Fruit fly (Drosophila melanogaster) whole organism, embryonic: ENCODE results near the gene CG6959.
A peak's percentile ranks its signal among the peaks of the same experiment; 100 is the strongest.

Source experiments
- Asciz ChIP-seq: fragments of 200-800 bp; sonication (Bioruptor generic); optimal IDR thresholded peaks from 2 replicates; lab custom pipeline; 2017; ENCODE audit warnings: missing biosample characterization, mild to moderate bottlenecking, missing genetic modification characterization, missing genetic modification reagents
- Atf6 ChIP-seq: fragments of 200-800 bp; sonication (Bioruptor generic); IDR thresholded peaks from 2 replicates; pipeline ENCODE4 v1.3.6; 2022; ENCODE audit warnings: missing biosample characterization, missing genetic modification characterization
- Awh ChIP-seq: fragments of 200-800 bp; sonication (Bioruptor generic); IDR thresholded peaks from 2 replicates; pipeline ENCODE4, ENCODE4 v1.3.6; 2022; ENCODE audit warnings: missing biosample characterization, missing genetic modification characterization
- CG11398 ChIP-seq: fragments of 200-800 bp; sonication (Bioruptor generic); optimal IDR thresholded peaks from 2 replicates; lab custom pipeline; 2016; ENCODE audit warnings: missing biosample characterization, missing genetic modification characterization
- CG12104 ChIP-seq: fragments of 200-800 bp; sonication (Bioruptor generic); optimal IDR thresholded peaks from 3 replicates; lab custom pipeline; 2016; ENCODE audit warnings: missing biosample characterization, missing genetic modification characterization
- CG12942 ChIP-seq: fragments of 200-800 bp; sonication (Bioruptor generic); optimal IDR thresholded peaks from 3 replicates; lab custom pipeline; 2016; ENCODE audit warnings: missing biosample characterization, missing genetic modification characterization
- CG13775 ChIP-seq: fragments of 200-800 bp; sonication (Bioruptor generic); optimal IDR thresholded peaks from 3 replicates; lab custom pipeline; 2017; ENCODE audit warnings: missing biosample characterization, mild to moderate bottlenecking, missing genetic modification characterization
- CG15269 ChIP-seq: fragments of 200-800 bp; sonication (Bioruptor generic); optimal IDR thresholded peaks from 2 replicates; lab custom pipeline; 2018; ENCODE audit warnings: missing biosample characterization, mild to moderate bottlenecking, missing genetic modification characterization, moderate library complexity
- CG1603 ChIP-seq: fragments of 200-800 bp; sonication (Bioruptor generic); optimal IDR thresholded peaks from 2 replicates; lab custom pipeline; 2019; ENCODE audit warnings: missing biosample characterization, mild to moderate bottlenecking, missing genetic modification characterization, moderate library complexity
- CG17612 ChIP-seq: fragments of 200-800 bp; sonication (Bioruptor generic); IDR thresholded peaks from 2 replicates; pipeline ENCODE4 v1.3.6; 2022; ENCODE audit warnings: missing biosample characterization, missing genetic modification characterization
- CG2120 ChIP-seq: fragments of 200-800 bp; sonication (Bioruptor generic); optimal IDR thresholded peaks from 3 replicates; lab custom pipeline; 2016; ENCODE audit warnings: missing biosample characterization, missing genetic modification characterization
- CG2875 ChIP-seq: fragments of 200-800 bp; sonication (Bioruptor generic); optimal IDR thresholded peaks from 2 replicates; lab custom pipeline; 2017; ENCODE audit warnings: missing biosample characterization, mild to moderate bottlenecking, missing genetic modification characterization, missing genetic modification reagents
- CG32772 ChIP-seq: fragments of 200-800 bp; sonication (Bioruptor generic); IDR thresholded peaks from 2 replicates; pipeline ENCODE4 v1.3.6; 2022; ENCODE audit warnings: missing biosample characterization, missing genetic modification characterization
- CG3281 ChIP-seq: fragments of 200-800 bp; sonication (Bioruptor generic); optimal IDR thresholded peaks from 3 replicates; lab custom pipeline; 2017; ENCODE audit warnings: missing biosample characterization, mild to moderate bottlenecking, missing genetic modification characterization
- CG4328 ChIP-seq: fragments of 200-800 bp; sonication (Bioruptor generic); optimal IDR thresholded peaks from 3 replicates; lab custom pipeline; 2017; ENCODE audit warnings: missing biosample characterization, missing genetic modification reagents, missing genetic modification characterization
- CG4820 ChIP-seq: fragments of 200-800 bp; sonication (Bioruptor generic); optimal IDR thresholded peaks from 3 replicates; lab custom pipeline; 2016; ENCODE audit warnings: missing biosample characterization, missing genetic modification characterization
- CG5245 ChIP-seq: fragments of 200-800 bp; sonication (Bioruptor generic); optimal IDR thresholded peaks from 3 replicates; lab custom pipeline; 2016; ENCODE audit warnings: missing biosample characterization, missing genetic modification characterization
- CG8924 ChIP-seq: fragments of 200-800 bp; optimal IDR thresholded peaks from 3 replicates; lab custom pipeline; 2019; ENCODE audit warnings: missing biosample characterization, mild to moderate bottlenecking, missing genetic modification characterization, moderate library complexity
- CG9797 ChIP-seq: fragments of 200-800 bp; sonication (Bioruptor generic); optimal IDR thresholded peaks from 3 replicates; lab custom pipeline; 2018; ENCODE audit warnings: missing biosample characterization, mild to moderate bottlenecking, missing genetic modification characterization
- CG9817 ChIP-seq: fragments of 200-800 bp; sonication (Bioruptor generic); optimal IDR thresholded peaks from 2 replicates; lab custom pipeline; 2018; ENCODE audit warnings: missing biosample characterization, mild to moderate bottlenecking, missing genetic modification characterization, moderate library complexity
- CHES-1-like ChIP-seq: fragments of 200-800 bp; sonication (Bioruptor generic); optimal IDR thresholded peaks from 2 replicates; lab custom pipeline; 2016; ENCODE audit warnings: missing biosample characterization, missing genetic modification characterization
- CTCF ChIP-seq: fragments of 200-800 bp; sonication (Bioruptor generic); optimal IDR thresholded peaks from 2 replicates; lab custom pipeline; 2017; ENCODE audit warnings: missing biosample characterization, mild to moderate bottlenecking, missing genetic modification characterization, moderate library complexity
- Dip2 ChIP-seq: fragments of 200-800 bp; sonication (Bioruptor generic); IDR thresholded peaks from 2 replicates; pipeline ENCODE4 v1.3.6; 2022; ENCODE audit warnings: missing biosample characterization, missing genetic modification characterization
- Hand ChIP-seq: fragments of 200-800 bp; sonication (Bioruptor generic); optimal IDR thresholded peaks from 2 replicates; lab custom pipeline; 2017; ENCODE audit warnings: mild to moderate bottlenecking, missing biosample characterization, missing genetic modification reagents, missing genetic modification characterization
- HmgZ ChIP-seq: fragments of 200-800 bp; sonication (Bioruptor generic); optimal IDR thresholded peaks from 2 replicates; lab custom pipeline; 2018; ENCODE audit warnings: missing biosample characterization, mild to moderate bottlenecking, missing genetic modification characterization
- Neu2 ChIP-seq: fragments of 200-800 bp; sonication (Bioruptor generic); optimal IDR thresholded peaks from 3 replicates; lab custom pipeline; 2016; ENCODE audit warnings: missing biosample characterization, missing genetic modification characterization, borderline replicate concordance
- TFAM ChIP-seq: fragments of 200-800 bp; sonication (Bioruptor generic); optimal IDR thresholded peaks from 2 replicates; lab custom pipeline; 2017; ENCODE audit warnings: missing biosample characterization, missing genetic modification characterization, inconsistent platforms
- Taf1 ChIP-seq: fragments of 200-800 bp; sonication (Bioruptor generic); IDR thresholded peaks from 2 replicates; pipeline ENCODE4 v1.3.6; 2022; ENCODE audit warnings: missing biosample characterization, missing genetic modification characterization
- Xrp1 ChIP-seq: fragments of 200-800 bp; sonication (Bioruptor generic); IDR thresholded peaks from 2 replicates; pipeline ENCODE4 v1.3.6; 2022; ENCODE audit warnings: missing biosample characterization, missing genetic modification characterization
- YL-1 ChIP-seq: fragments of 200-800 bp; sonication (Bioruptor generic); optimal IDR thresholded peaks from 3 replicates; lab custom pipeline; 2017; ENCODE audit warnings: missing biosample characterization, mild to moderate bottlenecking, missing genetic modification characterization
- abd-A ChIP-seq: fragments of 200-800 bp; sonication (Bioruptor generic); optimal IDR thresholded peaks from 3 replicates; lab custom pipeline; 2019; ENCODE audit warnings: missing biosample characterization, mild to moderate bottlenecking, missing genetic modification characterization, moderate library complexity
- ato ChIP-seq: fragments of 200-800 bp; sonication (Bioruptor generic); IDR thresholded peaks from 2 replicates; pipeline ENCODE4 v1.3.6; 2022; ENCODE audit warnings: missing biosample characterization, missing genetic modification characterization; ENCODE audit not compliant: partially characterized antibody
- btn ChIP-seq: fragments of 200-800 bp; sonication (Bioruptor generic); optimal IDR thresholded peaks from 2 replicates; lab custom pipeline; 2016; ENCODE audit warnings: missing biosample characterization, missing genetic modification characterization
- cato ChIP-seq: fragments of 200-800 bp; sonication (Bioruptor generic); optimal IDR thresholded peaks from 2 replicates; lab custom pipeline; 2016; ENCODE audit warnings: missing biosample characterization, missing genetic modification characterization, borderline replicate concordance
- dati ChIP-seq: fragments of 200-800 bp; sonication (Bioruptor generic); IDR thresholded peaks from 2 replicates; pipeline ENCODE4 v1.3.6; 2022; ENCODE audit warnings: missing biosample characterization, missing genetic modification characterization
- disco-r ChIP-seq: fragments of 200-800 bp; sonication (Bioruptor generic); optimal IDR thresholded peaks from 2 replicates; lab custom pipeline; 2016; ENCODE audit warnings: missing biosample characterization, missing genetic modification characterization
- fd3F ChIP-seq: fragments of 200-800 bp; sonication (Bioruptor generic); optimal IDR thresholded peaks from 2 replicates; lab custom pipeline; 2018; ENCODE audit warnings: missing biosample characterization, mild to moderate bottlenecking, missing genetic modification characterization, moderate library complexity
- grn ChIP-seq: fragments of 200-800 bp; sonication (Bioruptor generic); optimal IDR thresholded peaks from 3 replicates; lab custom pipeline; 2017; ENCODE audit warnings: missing biosample characterization, missing genetic modification characterization
- ham ChIP-seq: fragments of 200-800 bp; sonication (Bioruptor generic); IDR thresholded peaks from 2 replicates; pipeline ENCODE4 v1.3.6; 2022; ENCODE audit warnings: missing biosample characterization, missing genetic modification characterization
- ind ChIP-seq: fragments of 200-800 bp; sonication (Bioruptor generic); optimal IDR thresholded peaks from 3 replicates; lab custom pipeline; 2016; ENCODE audit warnings: missing biosample characterization, missing genetic modification characterization
- lmd ChIP-seq: fragments of 200-800 bp; sonication (Bioruptor generic); IDR thresholded peaks from 2 replicates; pipeline ENCODE4 v1.3.6; 2022; ENCODE audit warnings: missing biosample characterization, missing genetic modification characterization
- nmo ChIP-seq: fragments of 200-800 bp; sonication (Bioruptor generic); optimal IDR thresholded peaks from 2 replicates; lab custom pipeline; 2018; ENCODE audit warnings: missing biosample characterization, mild to moderate bottlenecking, missing genetic modification characterization, moderate library complexity
- onecut ChIP-seq: fragments of 200-800 bp; sonication (Bioruptor generic); IDR thresholded peaks from 2 replicates; pipeline ENCODE4 v1.3.6; 2022; ENCODE audit warnings: missing biosample characterization, missing genetic modification characterization
- org-1 ChIP-seq: fragments of 200-800 bp; sonication (Bioruptor generic); optimal IDR thresholded peaks from 2 replicates; lab custom pipeline; 2017; ENCODE audit warnings: missing biosample characterization, missing genetic modification characterization
- peb ChIP-seq: fragments of 200-800 bp; sonication (Bioruptor generic); IDR thresholded peaks from 2 replicates; pipeline ENCODE4 v1.3.6; 2022; ENCODE audit warnings: missing biosample characterization, missing genetic modification characterization
- pfk ChIP-seq: fragments of 200-800 bp; sonication (Bioruptor generic); optimal IDR thresholded peaks from 2 replicates; lab custom pipeline; 2018; ENCODE audit warnings: missing biosample characterization, mild to moderate bottlenecking, missing genetic modification characterization, moderate library complexity
- run ChIP-seq: fragments of 200-800 bp; sonication (Bioruptor generic); optimal IDR thresholded peaks from 3 replicates; lab custom pipeline; 2018; ENCODE audit warnings: missing biosample characterization, mild to moderate bottlenecking, missing genetic modification characterization
- slou ChIP-seq: fragments of 200-800 bp; sonication (Bioruptor generic); optimal IDR thresholded peaks from 3 replicates; lab custom pipeline; 2016; ENCODE audit warnings: missing biosample characterization, missing genetic modification characterization
- tio ChIP-seq: fragments of 200-800 bp; sonication (Bioruptor generic); optimal IDR thresholded peaks from 2 replicates; lab custom pipeline; 2017; ENCODE audit warnings: missing biosample characterization, missing genetic modification characterization, inconsistent platforms
- trh ChIP-seq: fragments of 200-800 bp; sonication (Bioruptor generic); optimal IDR thresholded peaks from 2 replicates; lab custom pipeline; 2016; ENCODE audit warnings: missing biosample characterization, missing genetic modification characterization
- tup ChIP-seq: fragments of 200-800 bp; sonication (Bioruptor generic); optimal IDR thresholded peaks from 2 replicates; lab custom pipeline; 2016; ENCODE audit warnings: missing biosample characterization, mild to moderate bottlenecking, missing genetic modification characterization, moderate library complexity
- zen2 ChIP-seq: fragments of 200-800 bp; sonication (Bioruptor generic); IDR thresholded peaks from 3 replicates; pipeline ENCODE4 v1.3.6; 2022; ENCODE audit warnings: missing biosample characterization, missing genetic modification characterization; ENCODE audit not compliant: partially characterized antibody

Gene CG6959

DNA sequence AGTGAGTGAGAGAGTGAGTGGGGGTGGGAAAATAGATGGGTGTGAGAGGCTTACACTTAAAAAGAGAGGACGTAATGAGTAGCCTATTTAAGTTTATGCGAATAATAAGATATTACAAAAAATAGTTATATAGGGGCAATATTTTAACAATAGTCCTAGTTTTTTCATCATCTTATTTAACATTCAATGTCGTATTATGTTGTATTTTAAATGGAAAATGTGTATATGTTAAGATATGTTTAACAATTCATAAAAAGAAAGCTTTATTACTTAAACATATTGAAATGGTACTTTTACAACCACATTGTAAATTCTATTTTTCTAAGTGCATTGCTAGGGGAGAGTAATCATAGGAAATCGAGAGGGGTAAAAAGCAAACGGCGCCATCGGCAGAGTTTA is 95.3 kb downstream of the CG6959 start (continued):
- TF ChIP-seq Atf6 (GFP tag; lab: Robert Waterston, UW), result peak; percentile 73
- TF ChIP-seq run (tag; lab: Kevin White, UChicago), result peak; percentile 61
- peak; percentile 64 for TF ChIP-seq CG4328 (GFP tag; lab: Kevin White, UChicago)
- peak; percentile 70 for TF ChIP-seq Hand (GFP tag; lab: Kevin White, UChicago)
- TF ChIP-seq CG1603 (tag; lab: Kevin White, UChicago), result no peak
- no peak for TF ChIP-seq trh (GFP tag; lab: Kevin White, UChicago)
- no peak for TF ChIP-seq CTCF (GFP tag; lab: Kevin White, UChicago)
- peak; percentile 66 for TF ChIP-seq fd3F (GFP tag; lab: Kevin White, UChicago)
- TF ChIP-seq ham, result no peak
- peak; percentile 60 for TF ChIP-seq abd-A (tag; lab: Kevin White, UChicago)
- TF ChIP-seq Neu2 (GFP tag; lab: Kevin White, UChicago), result no peak
- TF ChIP-seq tup, result no peak
- no peak for TF ChIP-seq ato (GFP tag; lab: Robert Waterston, UW)
- TF ChIP-seq peb, result no peak
- TF ChIP-seq CG9797, result no peak
- TF ChIP-seq CG11398 (GFP tag; lab: Kevin White, UChicago), result no peak
- peak; percentile 4; the same call in 1 of the 2 replicates for TF ChIP-seq onecut
- peak; percentile 56 for TF ChIP-seq CG13775 (GFP tag; lab: Kevin White, UChicago)
- TF ChIP-seq CG32772 (GFP tag; lab: Robert Waterston, UW), result no peak
- TF ChIP-seq tio (GFP tag; lab: Kevin White, UChicago), result peak; percentile 45
- TF ChIP-seq CG3281, result peak; percentile 72
- TF ChIP-seq lmd (GFP tag; lab: Robert Waterston, UW), result peak; percentile 63
- TF ChIP-seq CG15269 (tag; lab: Kevin White, UChicago), result peak; percentile 80
- no peak for TF ChIP-seq dati
- peak; percentile 73; the same call in 1 of the 2 replicates for TF ChIP-seq Xrp1
- TF ChIP-seq disco-r (GFP tag; lab: Kevin White, UChicago), result peak; percentile 4
- peak; percentile 36 for TF ChIP-seq CG12942 (GFP tag; lab: Kevin White, UChicago)
- peak; percentile 7 for TF ChIP-seq slou (GFP tag; lab: Kevin White, UChicago)
- TF ChIP-seq Awh (GFP tag; lab: Robert Waterston, UW), result 0 out of 2 replicates have a peak, but pooled peaks have one; percentile 34
- TF ChIP-seq CHES-1-like, result no peak
- peak; percentile 24 for TF ChIP-seq YL-1 (GFP tag; lab: Kevin White, UChicago)
- peak; percentile 52 for TF ChIP-seq org-1 (GFP tag; lab: Kevin White, UChicago)
- TF ChIP-seq Taf1 (GFP tag; lab: Robert Waterston, UW), result no peak
- TF ChIP-seq nmo (GFP tag; lab: Kevin White, UChicago), result peak; percentile 86
- peak; percentile 37 for TF ChIP-seq CG2875 (GFP tag; lab: Kevin White, UChicago)
- no peak for TF ChIP-seq zen2 (GFP tag; lab: Robert Waterston, UW)
- TF ChIP-seq btn (GFP tag; lab: Kevin White, UChicago), result no peak
- peak; percentile 61 for TF ChIP-seq CG12104 (GFP tag; lab: Kevin White, UChicago)
- no peak for TF ChIP-seq pfk (GFP tag; lab: Kevin White, UChicago)
- no peak for TF ChIP-seq cato
- peak; percentile 63 for TF ChIP-seq CG9817 (tag; lab: Kevin White, UChicago)
- TF ChIP-seq grn, result no peak
- peak; percentile 82 for TF ChIP-seq CG2120 (GFP tag; lab: Kevin White, UChicago)
- peak; percentile 88 for TF ChIP-seq CG8924 (tag; lab: Kevin White, UChicago)
- TF ChIP-seq CG5245 (GFP tag; lab: Kevin White, UChicago), result peak; percentile 8
- TF ChIP-seq ind (GFP tag; lab: Kevin White, UChicago), result peak; percentile 20
- peak; percentile 36 for TF ChIP-seq HmgZ (tag; lab: Kevin White, UChicago)
- TF ChIP-seq Asciz (GFP tag; lab: Kevin White, UChicago), result peak; percentile 46
- TF ChIP-seq TFAM (GFP tag; lab: Kevin White, UChicago), result no peak
- TF ChIP-seq CG17612 (GFP tag; lab: Robert Waterston, UW), result no peak
- TF ChIP-seq Dip2, result no peak
- peak; percentile 54 for TF ChIP-seq CG4820 (GFP tag; lab: Kevin White, UChicago)
